Fruit fly (Drosophila melanogaster): Measurements from ENCODE around the gene dtn.

Gene dtn

DNA sequence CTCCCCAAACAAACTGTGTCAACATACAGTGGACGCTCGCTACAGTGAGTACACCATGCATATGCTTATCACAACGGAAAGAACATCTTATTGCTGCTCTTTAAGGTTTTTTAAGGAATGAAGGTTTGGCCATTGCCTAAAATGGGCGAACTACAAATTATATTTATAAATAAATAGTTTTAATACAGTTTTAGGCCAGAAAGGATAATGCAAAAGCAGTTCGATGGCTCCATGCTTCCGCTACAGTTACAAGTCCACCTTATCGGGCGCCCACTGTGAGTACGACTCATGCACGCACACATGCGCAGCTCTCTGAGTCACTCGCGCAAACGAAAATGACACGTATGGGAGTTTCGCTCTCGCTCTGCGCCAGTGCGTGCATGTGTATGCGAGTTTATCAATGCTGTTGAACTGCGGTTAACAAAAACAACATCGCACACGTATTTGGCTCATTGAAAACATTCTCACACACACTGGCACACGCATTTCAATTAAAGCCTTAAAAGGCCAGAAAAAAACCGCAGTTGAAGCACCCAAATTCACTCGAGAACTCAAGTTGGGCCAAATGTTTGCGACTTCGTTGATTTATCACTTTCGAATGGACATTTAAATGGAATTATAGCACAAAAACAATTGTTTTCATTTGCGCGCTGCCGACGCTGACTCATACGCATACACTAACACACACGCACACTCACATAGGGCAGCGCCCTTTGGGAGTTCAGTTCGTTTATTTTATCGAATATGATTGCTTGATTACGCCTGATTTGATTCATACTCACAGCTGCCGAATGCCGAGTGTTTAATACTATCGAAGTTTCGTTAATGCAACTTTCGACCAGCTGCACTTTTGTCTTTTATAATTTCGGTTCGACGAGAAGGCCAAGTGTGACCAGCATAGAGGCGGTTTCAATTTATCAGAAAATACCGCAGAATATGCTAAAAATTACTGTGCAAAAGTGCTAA lies 939 bp upstream of the dtn start, which contains the start of gene sqh (continued):
- TF ChIP-seq Mio (GFP tag; optimal IDR thresholded peaks at IDR 0.05), result peak; percentile 33
- peak; percentile 90 for TF ChIP-seq woc (GFP tag; optimal IDR thresholded peaks at IDR 0.05)
- no peak for TF ChIP-seq Abd-B (GFP tag; optimal IDR thresholded peaks at IDR 0.05)
- TF ChIP-seq Rel (GFP tag; optimal IDR thresholded peaks at IDR 0.05), result peak; percentile 79
- TF ChIP-seq Rel (tag; optimal IDR thresholded peaks at IDR 0.05), result peak; percentile 70
- TF ChIP-seq dl (GFP tag; optimal IDR thresholded peaks at IDR 0.05; ENCODE audit: insufficient read depth in 1 of 2, partially characterized antibody in 2 of 2), result no peak
- TF ChIP-seq Myc (optimal IDR thresholded peaks at IDR 0.05), result no peak
- no peak for TF ChIP-seq lola (GFP tag; optimal IDR thresholded peaks at IDR 0.05)
- TF ChIP-seq jim (GFP tag; optimal IDR thresholded peaks at IDR 0.05), result peak; percentile 27
- peak; percentile 97 for TF ChIP-seq Jra (GFP tag; optimal IDR thresholded peaks at IDR 0.05)
- no peak for TF ChIP-seq pan (optimal IDR thresholded peaks at IDR 0.05)
- peak; percentile 85 for TF ChIP-seq psq (GFP tag; optimal IDR thresholded peaks at IDR 0.05)

DNA sequence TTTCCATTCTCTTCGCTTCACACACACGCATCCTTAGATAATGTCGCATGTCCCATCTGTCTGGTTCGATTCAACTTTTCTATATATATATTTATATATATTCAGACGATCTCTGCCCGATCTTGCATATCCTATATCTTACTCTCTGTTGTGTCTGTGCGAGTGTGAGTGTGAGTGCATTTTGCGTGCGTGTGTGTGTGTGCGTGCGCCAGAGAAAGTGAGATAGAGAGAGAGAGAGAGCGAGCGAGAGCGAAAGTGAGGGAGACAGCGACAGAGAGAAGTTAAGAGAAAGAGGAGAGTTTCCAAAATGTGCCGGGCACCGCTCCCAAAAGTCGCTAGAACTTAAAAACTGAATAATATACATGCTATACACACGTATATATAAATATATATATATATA lies 6.3 kb downstream of the dtn start:
- TF ChIP-seq dsf (GFP tag; optimal IDR thresholded peaks at IDR 0.05; ENCODE audit: borderline replicate concordance), result no peak
- TF ChIP-seq Hr78 (GFP tag; optimal IDR thresholded peaks at IDR 0.05), result no peak
- TF ChIP-seq jim (GFP tag; optimal IDR thresholded peaks at IDR 0.05), result no peak
- TF ChIP-seq dmrt93B (GFP tag; optimal IDR thresholded peaks at IDR 0.05), result no peak
- no peak for TF ChIP-seq OdsH (GFP tag; optimal IDR thresholded peaks at IDR 0.05)
- no peak for TF ChIP-seq h (GFP tag; optimal IDR thresholded peaks at IDR 0.05)
- no peak for TF ChIP-seq foxo (GFP tag; optimal IDR thresholded peaks at IDR 0.05)
- no peak for TF ChIP-seq CrebA (GFP tag; optimal IDR thresholded peaks at IDR 0.05; ENCODE audit: borderline replicate concordance)
- TF ChIP-seq br (GFP tag; optimal IDR thresholded peaks at IDR 0.05), result no peak

DNA sequence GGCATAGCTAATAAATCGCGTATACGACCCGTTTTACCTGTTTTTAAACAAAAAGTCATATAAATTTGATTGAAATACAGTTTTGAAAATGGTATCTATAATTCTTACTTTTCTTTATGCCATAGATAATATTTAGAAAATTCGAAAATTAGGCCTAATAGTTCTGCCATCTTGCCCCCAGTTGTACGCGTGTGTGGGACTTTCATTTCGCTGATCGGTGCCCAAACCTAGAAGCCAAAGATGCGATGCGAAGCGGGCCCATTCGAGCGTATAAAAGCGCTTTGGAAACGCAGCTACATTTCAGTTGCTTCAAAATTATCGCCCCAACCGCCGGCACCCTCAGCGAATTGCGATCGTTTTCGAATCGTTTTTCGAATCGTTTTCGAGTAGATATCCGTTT lies 11.6 kb downstream of the dtn start, which contains the start of gene CG14445:
Gene CG14445, plus strand, starts transcription at position 301 of the 400 bp plus-strand sequence.
- TF ChIP-seq Hnf4 (GFP tag; optimal IDR thresholded peaks at IDR 0.05) (no peak), pan (optimal IDR thresholded peaks at IDR 0.05) (no peak), OdsH (GFP tag; optimal IDR thresholded peaks at IDR 0.05) (no peak), dl (GFP tag; optimal IDR thresholded peaks at IDR 0.05; ENCODE audit: insufficient read depth in 1 of 2, partially characterized antibody in 2 of 2) (no peak), h (GFP tag; optimal IDR thresholded peaks at IDR 0.05) (no peak), woc (GFP tag; optimal IDR thresholded peaks at IDR 0.05) (no peak), Myc (optimal IDR thresholded peaks at IDR 0.05) (no peak), ey (GFP tag; optimal IDR thresholded peaks at IDR 0.05) (no peak), psq (GFP tag; optimal IDR thresholded peaks at IDR 0.05) (no peak), sage (GFP tag; optimal IDR thresholded peaks at IDR 0.05) (no peak), CG9705 (GFP tag; optimal IDR thresholded peaks at IDR 0.05) (no peak), fru (GFP tag; optimal IDR thresholded peaks at IDR 0.05) (no peak), Dif (GFP tag; optimal IDR thresholded peaks at IDR 0.05; ENCODE audit: partially characterized antibody) (no peak), Vsx2 (GFP tag; optimal IDR thresholded peaks at IDR 0.05; ENCODE audit: partially characterized antibody) (no peak), HLH106 (tag; optimal IDR thresholded peaks at IDR 0.05) (no peak), Rel (GFP tag; optimal IDR thresholded peaks at IDR 0.05) (no peak), Rel (tag; optimal IDR thresholded peaks at IDR 0.05) (no peak), usp (GFP tag; optimal IDR thresholded peaks at IDR 0.05) (no peak)

DNA sequence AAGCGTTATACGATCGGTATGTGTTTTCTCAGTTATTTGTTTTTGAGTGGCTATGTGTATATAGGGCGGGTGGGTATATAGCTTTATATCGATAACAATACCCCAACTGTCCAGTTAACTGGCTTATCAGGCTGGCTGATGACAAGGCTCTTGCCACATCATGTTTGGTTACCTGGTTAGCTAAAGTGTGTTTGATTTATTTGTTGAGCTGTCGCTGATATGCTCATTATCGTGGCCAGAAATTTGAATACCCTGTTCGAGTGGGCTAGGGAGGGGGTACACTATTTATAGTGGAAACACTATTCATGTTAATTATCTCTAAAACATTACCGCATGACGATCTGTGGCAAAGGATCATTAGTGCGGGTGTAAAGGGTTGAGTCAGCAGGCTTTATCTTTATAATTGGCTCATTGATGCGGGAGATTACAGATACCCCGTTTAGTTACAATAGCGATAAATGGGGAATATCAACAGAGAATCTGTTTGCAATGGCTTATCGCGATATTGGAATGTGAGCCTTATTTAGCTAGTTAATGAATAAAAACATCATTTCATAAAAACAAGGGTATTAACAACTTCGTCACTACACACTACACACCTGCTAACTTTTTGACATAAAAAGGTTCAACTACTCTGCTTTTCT lies 27.6 kb downstream of the dtn start:
- TF ChIP-seq Abd-B (GFP tag; optimal IDR thresholded peaks at IDR 0.05) (no peak), lola (GFP tag; optimal IDR thresholded peaks at IDR 0.05) (no peak), Hr78 (GFP tag; optimal IDR thresholded peaks at IDR 0.05) (no peak)

DNA sequence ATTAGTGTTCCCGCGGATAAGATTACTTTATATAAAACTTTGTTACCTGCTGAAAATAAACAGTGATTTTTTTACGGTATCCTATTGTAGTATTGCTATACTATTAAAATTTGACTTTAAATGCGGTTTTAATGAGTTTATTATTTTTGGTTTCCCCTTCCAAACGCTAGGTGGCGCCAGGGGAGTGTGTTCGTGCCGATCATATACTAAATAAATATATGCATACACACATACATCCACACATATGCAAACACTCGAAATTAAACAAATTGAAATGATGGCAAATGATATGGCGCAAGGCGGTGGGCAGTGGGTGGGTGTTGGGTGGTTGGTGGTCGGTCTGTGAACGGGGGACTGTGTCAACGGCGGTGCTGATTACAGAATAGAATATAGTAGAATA lies 28.3 kb downstream of the dtn start:
- no peak for TF ChIP-seq psq (GFP tag; optimal IDR thresholded peaks at IDR 0.05)
- no peak for TF ChIP-seq Abd-B (GFP tag; optimal IDR thresholded peaks at IDR 0.05)
- TF ChIP-seq Myc (optimal IDR thresholded peaks at IDR 0.05), result no peak
- TF ChIP-seq GATAd (GFP tag; optimal IDR thresholded peaks at IDR 0.05), result no peak
- TF ChIP-seq pan (optimal IDR thresholded peaks at IDR 0.05), result no peak
- no peak for TF ChIP-seq Jra (GFP tag; optimal IDR thresholded peaks at IDR 0.05)
- TF ChIP-seq OdsH (GFP tag; optimal IDR thresholded peaks at IDR 0.05), result no peak
- no peak for TF ChIP-seq Hr78 (GFP tag; optimal IDR thresholded peaks at IDR 0.05)
- TF ChIP-seq Hnf4 (GFP tag; optimal IDR thresholded peaks at IDR 0.05), result no peak
- TF ChIP-seq CG9705 (GFP tag; optimal IDR thresholded peaks at IDR 0.05), result no peak
- no peak for TF ChIP-seq tai (GFP tag; optimal IDR thresholded peaks at IDR 0.05)
- no peak for TF ChIP-seq brk (GFP tag; optimal IDR thresholded peaks at IDR 0.05)
- TF ChIP-seq br (GFP tag; optimal IDR thresholded peaks at IDR 0.05), result no peak
- no peak for TF ChIP-seq CG32264 (GFP tag; optimal IDR thresholded peaks at IDR 0.05)
- TF ChIP-seq rgr (GFP tag; optimal IDR thresholded peaks at IDR 0.05), result no peak
